Worm (Caenorhabditis elegans): ENCODE measurements around the gene faah-6.
A peak's percentile ranks its signal among the peaks of the same experiment; 100 is the strongest.

faah-6 gene

DNA sequence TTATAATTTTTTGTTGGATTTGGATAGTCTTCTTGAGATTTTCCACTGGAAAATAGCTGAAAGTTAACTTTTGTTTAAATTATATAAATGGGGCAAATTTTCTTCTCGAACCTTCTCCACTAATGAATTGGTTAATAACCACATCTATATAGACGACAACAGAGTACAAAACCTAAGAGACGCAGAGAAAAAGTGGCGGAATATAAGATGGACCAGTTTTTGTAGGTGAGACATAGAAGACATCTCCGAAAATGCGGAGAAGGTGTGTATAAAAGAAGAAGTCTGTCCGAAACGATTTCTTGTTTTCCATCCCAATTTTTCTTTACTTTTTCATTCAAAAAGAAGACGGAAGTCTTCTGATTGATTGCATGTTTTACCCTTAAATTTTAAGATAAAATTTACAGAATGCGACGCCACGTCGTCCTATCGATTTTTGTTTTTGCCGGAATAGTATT, 25.4 kb upstream of the faah-6 start, which contains the start of gene gly-8:
Gene gly-8 (plus strand): TSS at position 405 of the 455 bp plus-strand sequence.
- TF ChIP-seq lsy-2 (tag; optimal IDR thresholded peaks at IDR 0.05) (peak in 1 of 2 experiments; percentile 43), mxl-2 (GFP tag; conservative IDR thresholded peaks at IDR 0.05) (no peak), lin-39 (tag; optimal IDR thresholded peaks at IDR 0.05) (no peak), nhr-111 (GFP tag; optimal IDR thresholded peaks at IDR 0.05) (no peak), lin-38 (GFP tag; IDR thresholded peaks at IDR 0.05) (no peak), ceh-82 (tag; optimal IDR thresholded peaks at IDR 0.05) (no peak), zag-1 (tag; optimal IDR thresholded peaks at IDR 0.05) (no peak), dpl-1 (GFP tag; optimal IDR thresholded peaks at IDR 0.05) (peak; percentile 49), nhr-28 (tag; optimal IDR thresholded peaks at IDR 0.05) (peak; percentile 45)

DNA sequence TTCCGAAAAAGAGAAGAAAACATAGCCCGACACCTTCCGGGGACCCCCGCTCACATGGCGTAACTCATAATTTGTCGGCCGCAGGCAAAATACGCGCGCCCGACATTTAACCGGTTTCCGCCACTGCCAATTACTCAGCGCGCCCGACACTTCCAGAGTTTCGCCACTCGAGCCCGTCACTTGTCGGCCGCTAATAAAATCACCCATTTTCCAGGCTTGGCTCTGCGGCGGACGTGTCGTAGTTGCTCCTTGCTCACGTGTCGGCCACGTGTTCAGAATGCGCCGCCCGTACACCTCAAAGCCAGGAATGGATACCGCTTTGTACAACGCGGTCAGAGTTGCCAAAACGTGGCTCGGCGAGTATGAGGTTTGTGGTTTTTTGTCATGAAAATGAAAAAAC, 22.6 kb upstream of the faah-6 start:
- TF ChIP-seq duxl-1 (tag; optimal IDR thresholded peaks at IDR 0.05; ENCODE audit: poor library complexity) (peak; percentile 24), egl-43 (GFP tag; IDR thresholded peaks at IDR 0.05) (peak; percentile 58; the same call in 1 of the 2 replicates), set-16 (GFP tag; IDR thresholded peaks at IDR 0.05) (peak; percentile 68), madf-9 (GFP tag; conservative IDR thresholded peaks at IDR 0.05) (no peak), lin-38 (GFP tag; IDR thresholded peaks at IDR 0.05) (no peak), lin-29 (GFP tag; IDR thresholded peaks at IDR 0.05) (0 out of 2 replicates have a peak, but pooled peaks have one; percentile 22), mxl-3 (GFP tag; optimal IDR thresholded peaks at IDR 0.05) (peak; percentile 56)

DNA sequence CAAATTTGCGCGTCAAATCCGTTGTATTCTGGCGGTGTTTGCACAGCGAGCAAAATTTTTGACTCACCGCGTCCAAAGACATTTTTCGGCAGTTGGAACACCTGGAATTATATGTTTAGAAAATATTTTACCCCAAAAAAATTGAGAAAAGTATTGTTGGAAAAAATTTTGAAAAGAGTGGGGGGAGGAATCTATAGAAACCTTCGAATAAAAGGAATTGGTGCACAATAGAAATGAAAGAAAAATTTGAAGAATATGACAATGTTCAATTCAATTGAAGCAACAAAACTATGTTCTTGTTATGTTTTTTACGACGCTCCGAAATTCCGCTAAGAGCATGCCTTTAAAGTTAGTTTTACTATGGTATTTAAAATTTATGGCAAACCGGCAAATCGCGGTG, 20.9 kb upstream of the faah-6 start, which contains the start of gene Y66A7A.7:
Gene Y66A7A.7 (minus strand): TSS at position 101 of the 400 bp plus-strand sequence.
- TF ChIP-seq mdt-29 (GFP tag; IDR thresholded peaks at IDR 0.05) (no peak), madf-9 (GFP tag; conservative IDR thresholded peaks at IDR 0.05) (no peak), spr-1 (tag; optimal IDR thresholded peaks at IDR 0.05) (no peak), ZK337.2 (GFP tag; IDR thresholded peaks at IDR 0.05) (no peak), aly-2 (tag; optimal IDR thresholded peaks at IDR 0.05) (no peak), skn-1 (tag; optimal IDR thresholded peaks at IDR 0.05) (no peak), zip-2 (tag; optimal IDR thresholded peaks at IDR 0.05) (no peak), hif-1 (tag; optimal IDR thresholded peaks at IDR 0.05) (no peak), unc-62 (GFP tag; optimal IDR thresholded peaks at IDR 0.05 in 1 of 2) (no peak), unc-62 (tag; optimal IDR thresholded peaks at IDR 0.05) (no peak), madf-5 (GFP tag; IDR thresholded peaks at IDR 0.05) (no peak), unc-39 (tag; optimal IDR thresholded peaks at IDR 0.05) (no peak), dve-1 (tag; optimal IDR thresholded peaks at IDR 0.05; ENCODE audit: insufficient read depth) (no peak), ama-1 (optimal IDR thresholded peaks at IDR 0.05) (no peak), F37D6.2 (tag; optimal IDR thresholded peaks at IDR 0.05) (no peak), mxl-2 (GFP tag; conservative IDR thresholded peaks at IDR 0.05) (no peak)

DNA sequence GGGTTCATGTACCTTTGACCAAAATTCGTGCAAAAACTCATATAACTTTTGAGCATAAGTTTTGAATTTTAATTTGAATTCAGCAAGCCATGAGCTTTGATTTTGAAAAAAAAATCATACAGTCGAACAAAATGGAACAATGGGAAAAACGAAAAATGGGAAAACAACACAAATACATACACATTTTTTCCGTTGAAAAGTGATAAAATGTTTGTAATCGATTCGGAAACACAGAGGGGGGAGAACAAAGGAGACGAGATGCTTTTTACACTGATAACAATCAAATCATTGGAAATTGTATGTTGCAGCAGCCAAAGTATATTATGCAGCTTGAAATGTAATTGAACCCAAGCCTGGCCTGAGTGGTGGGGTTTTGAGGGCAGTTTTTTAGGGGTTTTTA, 19.1 kb upstream of the faah-6 start:
- TF ChIP-seq ceh-44 (GFP tag; IDR thresholded peaks at IDR 0.05) (no peak), nhr-111 (GFP tag; optimal IDR thresholded peaks at IDR 0.05) (no peak), lsy-2 (tag; optimal IDR thresholded peaks at IDR 0.05) (no peak), ztf-11 (tag; optimal IDR thresholded peaks at IDR 0.05) (no peak), daf-16 (GFP tag; optimal IDR thresholded peaks at IDR 0.05) (no peak), daf-16 (tag; optimal IDR thresholded peaks at IDR 0.05) (peak; percentile 35), set-16 (GFP tag; IDR thresholded peaks at IDR 0.05) (no peak), fkh-10 (GFP tag; optimal IDR thresholded peaks at IDR 0.05) (no peak), hmg-1.1 (GFP tag; IDR thresholded peaks at IDR 0.05) (no peak), Y5F2A.4 (GFP tag; optimal IDR thresholded peaks at IDR 0.05) (no peak), D1046.2 (GFP tag; IDR thresholded peaks at IDR 0.05) (no peak), php-3 (GFP tag; IDR thresholded peaks at IDR 0.05) (no peak), ceh-32 (tag; optimal IDR thresholded peaks at IDR 0.05; ENCODE audit: poor library complexity) (no peak), tra-1 (GFP tag; IDR thresholded peaks at IDR 0.05) (no peak), nhr-77 (tag; optimal IDR thresholded peaks at IDR 0.05) (no peak), dve-1 (tag; optimal IDR thresholded peaks at IDR 0.05; ENCODE audit: insufficient read depth) (peak; percentile 15), mxl-3 (GFP tag; optimal IDR thresholded peaks at IDR 0.05) (no peak), unc-62 (GFP tag; optimal IDR thresholded peaks at IDR 0.05 in 1 of 2) (peak in 1 of 2 experiments; percentile 58), unc-62 (tag; optimal IDR thresholded peaks at IDR 0.05) (no peak), pqm-1 (tag; optimal IDR thresholded peaks at IDR 0.05) (peak; percentile 35), F37D6.2 (tag; optimal IDR thresholded peaks at IDR 0.05) (no peak), duxl-1 (tag; optimal IDR thresholded peaks at IDR 0.05; ENCODE audit: poor library complexity) (no peak), lir-3 (tag; optimal IDR thresholded peaks at IDR 0.05) (no peak), egl-27 (tag; optimal IDR thresholded peaks at IDR 0.05) (no peak), dmd-6 (GFP tag; IDR thresholded peaks at IDR 0.05) (no peak), nhr-28 (tag; optimal IDR thresholded peaks at IDR 0.05) (peak; percentile 25), madf-5 (GFP tag; IDR thresholded peaks at IDR 0.05) (no peak)
